Worm (Caenorhabditis elegans) whole organism, L4 larva: Measurements from ENCODE around the gene madf-8.

Experiments used
- F49E8.2 ChIP-seq: sonication (generic microtip); optimal IDR thresholded peaks from 2 replicates; lab custom pipeline; 2016; ENCODE audit warnings: missing compliant biosample characterization, mild to moderate bottlenecking, missing genetic modification characterization, borderline replicate concordance
- ama-1 ChIP-seq: fragments of 150-350 bp; optimal IDR thresholded peaks from 2 replicates; lab custom pipeline; 2014; ENCODE audit warnings: inconsistent platforms, mixed read lengths
- ceh-20 ChIP-seq: fragments of 200-800 bp; sonication (Bioruptor generic); IDR thresholded peaks from 2 replicates; pipeline ENCODE4 v1.3.6; 2022; ENCODE audit warnings: missing genetic modification reagents, missing genetic modification characterization, missing compliant biosample characterization
- cey-2 ChIP-seq: sonication (generic microtip); optimal IDR thresholded peaks from 3 replicates; lab custom pipeline; 2017; ENCODE audit warnings: missing genetic modification characterization, mild to moderate bottlenecking, missing compliant biosample characterization, antibody characterized with exemption, borderline replicate concordance; ENCODE audit not compliant: insufficient read depth
- egl-27 ChIP-seq: sonication (generic microtip); optimal IDR thresholded peaks from 3 replicates; lab custom pipeline; 2017; ENCODE audit warnings: missing biosample characterization, missing genetic modification reagents, missing genetic modification characterization
- fos-1 ChIP-seq: fragments of 150-350 bp; optimal IDR thresholded peaks from 2 replicates; lab custom pipeline; 2014; ENCODE audit warnings: missing biosample characterization, missing genetic modification characterization
- lin-39 ChIP-seq: fragments of 150-350 bp; optimal IDR thresholded peaks from 2 replicates; lab custom pipeline; 2014; ENCODE audit warnings: missing biosample characterization, missing genetic modification reagents, missing genetic modification characterization
- madf-5 ChIP-seq, 2 experiments: fragments of 200-800 bp; sonication (Bioruptor generic); IDR thresholded peaks; 2 replicates each; pipeline ENCODE4 v1.3.6; 2022; ENCODE audit warnings: missing compliant biosample characterization in 2 of 2, missing genetic modification characterization in 2 of 2
- rbr-2 ChIP-seq: sonication (generic microtip); optimal IDR thresholded peaks from 2 replicates; lab custom pipeline; 2016; ENCODE audit warnings: missing genotype, missing genetic modification characterization, missing compliant biosample characterization

DNA sequence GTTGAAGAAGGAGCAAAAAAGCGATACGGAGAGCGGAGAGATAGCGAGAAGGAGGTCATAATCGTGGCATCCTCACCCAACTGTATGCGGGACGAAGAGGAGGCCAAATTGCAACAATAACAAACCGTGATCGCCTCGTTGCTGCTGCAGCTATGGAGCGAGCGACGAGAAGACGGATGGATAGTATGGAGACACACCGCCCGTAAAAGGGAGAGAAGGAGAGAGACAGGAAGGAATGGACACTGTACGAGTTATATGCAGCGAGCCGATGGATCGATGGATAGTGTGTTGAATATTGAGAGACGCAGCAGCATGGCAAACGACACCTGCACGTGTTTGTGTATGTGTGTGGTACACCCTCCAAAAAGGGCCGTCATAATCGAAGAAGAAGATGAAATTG is 26.9 kb downstream of the madf-8 start:
- TF ChIP-seq ama-1 (lab: Kevin White, UChicago) = no peak
- TF ChIP-seq madf-5 (GFP tag; IDR thresholded peaks at IDR 0.05; lab: Robert Waterston, UW) = no peak
- no peak for TF ChIP-seq fos-1 (tag; lab: Kevin White, UChicago)
- no peak for TF ChIP-seq egl-27
- no peak for TF ChIP-seq ceh-20 (GFP tag; lab: Robert Waterston, UW)
- TF ChIP-seq cey-2 (tag; lab: Kevin White, UChicago) = no peak
- TF ChIP-seq F49E8.2 = no peak
- no peak for TF ChIP-seq lin-39 (tag; lab: Kevin White, UChicago)
- TF ChIP-seq rbr-2 (tag; lab: Kevin White, UChicago) = no peak
